Fruit fly (Drosophila melanogaster) Kc167 (cell line): ENCODE results near the gene CG16772.

Experiments
- Sin3A ChIP-seq: fragments of >200 bp; optimal IDR thresholded peaks from 2 replicates; lab custom pipeline; 2018; ENCODE audit warnings: missing external identifiers
- h ChIP-seq: fragments of >200 bp; optimal IDR thresholded peaks from 3 replicates; lab custom pipeline; 2018; ENCODE audit warnings: missing external identifiers
- psq ChIP-seq: fragments of >200 bp; optimal IDR thresholded peaks from 2 replicates; lab custom pipeline; 2017; ENCODE audit warnings: missing external identifiers

DNA sequence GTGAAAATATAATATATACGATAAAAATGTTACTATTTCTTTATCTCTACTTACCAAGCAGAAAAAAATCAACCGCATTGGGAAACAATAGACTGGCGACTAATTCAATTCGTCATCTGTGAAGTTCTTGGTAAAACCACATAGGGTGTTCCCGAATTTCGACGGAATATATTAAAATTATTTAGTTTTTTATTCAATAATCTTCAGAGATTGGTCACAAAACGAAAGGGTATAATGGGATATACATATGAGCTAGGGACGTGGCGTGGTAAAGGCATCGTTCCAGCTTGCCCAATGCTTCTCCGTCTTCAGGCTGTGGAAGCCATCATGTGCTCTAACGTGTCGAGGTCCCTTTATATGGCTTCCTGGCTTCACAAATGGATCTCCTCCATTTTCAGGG lies 894 bp upstream of the CG16772 start, which contains the start of gene CG42866:
- no peak for TF ChIP-seq h (lab: Kevin White, UChicago)
- no peak for TF ChIP-seq Sin3A (lab: Kevin White, UChicago)
- TF ChIP-seq psq (lab: Kevin White, UChicago) = no peak
